Worm (Caenorhabditis elegans): Measurements from ENCODE around the gene rps-9.

rps-9 gene

DNA sequence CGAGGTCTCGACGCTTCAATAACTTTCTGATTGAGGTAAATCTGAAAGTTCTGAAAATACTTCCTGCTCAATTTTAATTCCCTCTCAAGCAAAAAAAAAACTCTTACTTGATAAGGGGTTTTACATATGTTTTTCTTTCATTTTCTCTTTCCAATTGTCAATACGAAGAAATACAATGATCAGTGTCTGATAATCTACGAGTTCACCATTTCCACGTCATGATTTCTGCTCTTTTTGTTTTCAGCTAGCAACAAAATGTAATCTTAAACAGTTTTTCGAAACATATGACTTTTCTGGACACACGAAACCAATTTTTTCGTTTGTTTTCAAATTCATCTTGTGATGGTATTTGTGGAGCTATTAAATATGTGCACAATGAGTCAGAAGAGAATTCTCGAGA is 30.0 kb upstream of the rps-9 start:
- TF ChIP-seq ets-7 (tag; optimal IDR thresholded peaks at IDR 0.05), result no peak
- no peak for TF ChIP-seq sea-1 (GFP tag; conservative IDR thresholded peaks at IDR 0.05)
- TF ChIP-seq aly-1 (tag; optimal IDR thresholded peaks at IDR 0.05), result no peak
- no peak for TF ChIP-seq scrt-1 (GFP tag; IDR thresholded peaks at IDR 0.05)

ce11 chrII:11155400-11155799 is 29.2 kb upstream of the rps-9 start:
- TF ChIP-seq pes-1 (GFP tag; IDR thresholded peaks at IDR 0.05), result no peak
- TF ChIP-seq ceh-13 (GFP tag; optimal IDR thresholded peaks at IDR 0.05), result no peak
- no peak for TF ChIP-seq ets-7 (tag; optimal IDR thresholded peaks at IDR 0.05)
- TF ChIP-seq sea-1 (GFP tag; conservative IDR thresholded peaks at IDR 0.05), result no peak
- no peak for TF ChIP-seq hmg-4 (GFP tag; optimal IDR thresholded peaks at IDR 0.05)
- TF ChIP-seq tra-4 (tag; optimal IDR thresholded peaks at IDR 0.05), result no peak
- no peak for TF ChIP-seq ama-1 (optimal IDR thresholded peaks at IDR 0.05)
- no peak for TF ChIP-seq tbx-11 (GFP tag; IDR thresholded peaks at IDR 0.05)
- TF ChIP-seq aly-1 (tag; optimal IDR thresholded peaks at IDR 0.05), result no peak
- TF ChIP-seq ceh-36 (tag; optimal IDR thresholded peaks at IDR 0.05), result no peak
- no peak for TF ChIP-seq B0310.2 (tag; optimal IDR thresholded peaks at IDR 0.05)
- no peak for TF ChIP-seq tbx-37 (GFP tag; conservative IDR thresholded peaks at IDR 0.05)
- no peak for TF ChIP-seq F13C5.2 (tag; optimal IDR thresholded peaks at IDR 0.05)
- TF ChIP-seq scrt-1 (GFP tag; IDR thresholded peaks at IDR 0.05), result no peak
- TF ChIP-seq flt-1 (GFP tag; IDR thresholded peaks at IDR 0.05), result no peak

ce11 chrII:11154957-11155356 is 28.8 kb upstream of the rps-9 start:
- TF ChIP-seq B0310.2 (tag; optimal IDR thresholded peaks at IDR 0.05) (no peak), hnd-1 (tag; optimal IDR thresholded peaks at IDR 0.05) (no peak), aly-1 (tag; optimal IDR thresholded peaks at IDR 0.05) (no peak), tbx-11 (GFP tag; IDR thresholded peaks at IDR 0.05) (no peak), scrt-1 (GFP tag; IDR thresholded peaks at IDR 0.05) (no peak), F13C5.2 (tag; optimal IDR thresholded peaks at IDR 0.05) (no peak), hmg-4 (GFP tag; optimal IDR thresholded peaks at IDR 0.05) (no peak)

- TF ChIP-seq ama-1 (optimal IDR thresholded peaks at IDR 0.05) (no peak), hnd-1 (tag; optimal IDR thresholded peaks at IDR 0.05) (no peak), hmg-4 (GFP tag; optimal IDR thresholded peaks at IDR 0.05) (no peak)
Observed at ce11 chrII:11153800-11154199, 27.6 kb upstream of the rps-9 start.

- no peak for TF ChIP-seq tbx-37 (GFP tag; conservative IDR thresholded peaks at IDR 0.05)
- TF ChIP-seq aly-1 (tag; optimal IDR thresholded peaks at IDR 0.05), result no peak
- TF ChIP-seq tra-4 (tag; optimal IDR thresholded peaks at IDR 0.05), result no peak
- no peak for TF ChIP-seq hmg-4 (GFP tag; optimal IDR thresholded peaks at IDR 0.05)
- TF ChIP-seq ceh-13 (GFP tag; optimal IDR thresholded peaks at IDR 0.05), result no peak
- no peak for TF ChIP-seq F13C5.2 (tag; optimal IDR thresholded peaks at IDR 0.05)
- no peak for TF ChIP-seq B0310.2 (tag; optimal IDR thresholded peaks at IDR 0.05)
- no peak for TF ChIP-seq hnd-1 (tag; optimal IDR thresholded peaks at IDR 0.05)
- TF ChIP-seq ama-1 (optimal IDR thresholded peaks at IDR 0.05), result no peak
Observed at ce11 chrII:11153080-11153479, 26.9 kb upstream of the rps-9 start.

DNA sequence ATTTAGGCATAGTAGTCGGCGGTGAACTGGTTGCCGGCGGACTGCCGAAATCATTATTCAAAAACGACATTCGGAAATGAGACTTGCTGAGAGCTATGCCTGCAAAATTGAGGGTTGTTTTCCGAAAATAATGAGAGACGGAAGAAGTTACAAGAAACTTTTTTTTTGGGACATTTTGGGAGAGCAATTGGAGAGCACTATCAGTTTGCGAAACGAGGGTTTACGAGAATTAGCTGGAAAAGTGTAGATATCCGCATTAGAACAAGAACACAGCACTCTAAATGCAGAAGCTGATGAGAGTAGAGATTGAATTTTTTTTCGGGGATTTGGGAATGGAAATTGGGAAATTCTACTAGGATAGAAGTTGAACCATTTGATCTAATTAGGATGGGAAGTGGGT is 26.3 kb upstream of the rps-9 start, which contains the start of gene pqm-1:
Gene pqm-1 (minus strand): TSS at position 101 of the 400 bp plus-strand sequence.
- TF ChIP-seq B0310.2 (tag; optimal IDR thresholded peaks at IDR 0.05), result no peak
- TF ChIP-seq hmg-4 (GFP tag; optimal IDR thresholded peaks at IDR 0.05), result no peak

DNA sequence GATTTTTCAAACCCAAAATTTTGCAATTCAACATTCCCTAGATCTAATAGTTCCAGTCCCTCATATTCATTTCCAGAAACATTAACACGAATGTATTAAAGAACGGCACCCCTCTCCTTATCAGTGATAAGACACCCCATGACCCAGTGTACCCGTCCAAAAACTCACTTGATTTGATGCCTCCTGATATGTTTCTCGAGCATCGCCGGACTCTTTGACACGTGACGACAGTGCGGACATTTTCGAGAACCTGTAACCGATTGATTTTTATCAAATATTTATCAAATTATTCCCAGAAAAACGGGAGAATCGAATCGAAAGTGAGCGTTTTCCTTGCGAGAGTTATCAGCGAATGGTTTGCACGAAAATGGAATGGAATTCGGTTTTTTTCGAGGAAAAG is 24.8 kb upstream of the rps-9 start:
- no peak for TF ChIP-seq hnd-1 (tag; optimal IDR thresholded peaks at IDR 0.05)
- TF ChIP-seq aly-1 (tag; optimal IDR thresholded peaks at IDR 0.05), result no peak
- no peak for TF ChIP-seq hmg-4 (GFP tag; optimal IDR thresholded peaks at IDR 0.05)
- TF ChIP-seq flt-1 (GFP tag; IDR thresholded peaks at IDR 0.05), result no peak
- no peak for TF ChIP-seq tbx-37 (GFP tag; conservative IDR thresholded peaks at IDR 0.05)
- no peak for TF ChIP-seq tra-4 (tag; optimal IDR thresholded peaks at IDR 0.05)
- TF ChIP-seq sea-1 (GFP tag; conservative IDR thresholded peaks at IDR 0.05), result no peak
- no peak for TF ChIP-seq ceh-13 (GFP tag; optimal IDR thresholded peaks at IDR 0.05)
- no peak for TF ChIP-seq F13C5.2 (tag; optimal IDR thresholded peaks at IDR 0.05)
- TF ChIP-seq pes-1 (GFP tag; IDR thresholded peaks at IDR 0.05), result no peak
- no peak for TF ChIP-seq hmbx-1 (tag; optimal IDR thresholded peaks at IDR 0.05)
- no peak for TF ChIP-seq B0310.2 (tag; optimal IDR thresholded peaks at IDR 0.05)

DNA sequence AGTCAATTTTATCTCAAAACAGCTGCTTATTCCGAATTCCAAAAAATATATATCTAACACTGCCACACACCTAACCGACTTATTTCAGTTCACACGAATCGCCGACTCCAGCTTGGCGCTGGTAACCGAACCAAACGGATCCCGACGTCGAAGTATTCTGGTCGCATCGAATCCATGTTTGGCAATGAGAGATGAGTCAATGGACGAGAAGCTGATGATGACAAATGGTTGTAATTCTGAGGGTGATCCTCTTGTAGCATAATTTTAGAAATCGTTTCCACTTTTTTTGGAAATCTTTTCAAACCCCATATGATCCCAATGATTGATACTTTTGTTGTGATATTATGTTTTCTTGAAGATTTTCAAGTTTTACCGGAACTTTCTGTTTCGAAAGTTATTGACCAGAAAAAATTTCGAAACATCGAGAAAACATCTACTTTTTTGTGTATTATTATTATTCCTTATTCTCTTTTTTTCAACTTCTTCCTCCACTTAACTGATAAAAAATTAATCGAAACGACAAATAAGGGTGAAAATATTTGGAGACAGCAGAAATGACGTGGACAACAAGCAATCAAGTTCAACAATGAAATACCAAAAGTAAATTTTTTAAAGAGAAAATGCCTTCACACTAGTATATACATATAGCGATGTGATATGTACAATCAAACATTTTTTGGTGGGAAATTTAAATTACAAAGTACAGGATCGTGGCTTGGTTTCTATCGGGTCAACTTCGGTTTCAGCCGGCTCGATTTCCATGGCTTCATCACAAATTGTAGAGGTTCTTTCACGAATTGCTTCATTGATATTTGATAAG is 23.9 kb upstream of the rps-9 start:
- no peak for TF ChIP-seq scrt-1 (GFP tag; IDR thresholded peaks at IDR 0.05)
- no peak for TF ChIP-seq F13C5.2 (tag; optimal IDR thresholded peaks at IDR 0.05)
- TF ChIP-seq pes-1 (GFP tag; IDR thresholded peaks at IDR 0.05), result no peak
- TF ChIP-seq ceh-13 (GFP tag; optimal IDR thresholded peaks at IDR 0.05), result no peak
- TF ChIP-seq B0310.2 (tag; optimal IDR thresholded peaks at IDR 0.05), result no peak
- TF ChIP-seq hmbx-1 (tag; optimal IDR thresholded peaks at IDR 0.05), result no peak
- no peak for TF ChIP-seq ceh-36 (tag; optimal IDR thresholded peaks at IDR 0.05)
- TF ChIP-seq tbx-37 (GFP tag; conservative IDR thresholded peaks at IDR 0.05), result no peak
- no peak for TF ChIP-seq sea-1 (GFP tag; conservative IDR thresholded peaks at IDR 0.05)
- no peak for TF ChIP-seq tbx-11 (GFP tag; IDR thresholded peaks at IDR 0.05)
- TF ChIP-seq flt-1 (GFP tag; IDR thresholded peaks at IDR 0.05), result no peak
- no peak for TF ChIP-seq hmg-4 (GFP tag; optimal IDR thresholded peaks at IDR 0.05)
